Fruit fly (Drosophila melanogaster) whole organism, wandering third instar larva: ENCODE data around the gene mbo.

Experiments
- Abd-B ChIP-seq: fragments of >200 bp; optimal IDR thresholded peaks from 2 replicates; lab custom pipeline; 2017; ENCODE audit warnings: missing biosample characterization, missing genetic modification characterization
- CG32264 ChIP-seq: fragments of 200-800 bp; sonication (Bioruptor generic); optimal IDR thresholded peaks from 2 replicates; lab custom pipeline; 2016; ENCODE audit warnings: missing biosample characterization, missing genetic modification characterization
- CG9705 ChIP-seq: fragments of 200-800 bp; sonication (Bioruptor generic); optimal IDR thresholded peaks from 2 replicates; lab custom pipeline; 2018; ENCODE audit warnings: missing biosample characterization, mild to moderate bottlenecking, missing genetic modification characterization
- CrebA ChIP-seq: fragments of 200-800 bp; sonication (Bioruptor generic); optimal IDR thresholded peaks from 2 replicates; lab custom pipeline; 2016; ENCODE audit warnings: missing biosample characterization, mild to moderate bottlenecking, missing genetic modification characterization, borderline replicate concordance
- Dfd ChIP-seq: fragments of >200 bp; optimal IDR thresholded peaks from 2 replicates; lab custom pipeline; 2017; ENCODE audit warnings: missing biosample characterization, missing genetic modification characterization
- Dif ChIP-seq: fragments of 200-275, 200-300 bp; sonication (Bioruptor generic); optimal IDR thresholded peaks from 2 replicates; lab custom pipeline; 2018; ENCODE audit warnings: missing biosample characterization, missing genetic modification characterization; ENCODE audit not compliant: partially characterized antibody
- GATAd ChIP-seq: sonication (Bioruptor generic); optimal IDR thresholded peaks from 2 replicates; lab custom pipeline; 2016; ENCODE audit warnings: missing biosample characterization, missing genetic modification characterization
- HLH106 ChIP-seq: fragments of 200-800 bp; optimal IDR thresholded peaks from 3 replicates; lab custom pipeline; 2019; ENCODE audit warnings: missing biosample characterization, mild to moderate bottlenecking, missing genetic modification characterization, moderate library complexity
- Hnf4 ChIP-seq: fragments of 200-800 bp; sonication (Bioruptor generic); optimal IDR thresholded peaks from 2 replicates; lab custom pipeline; 2016; ENCODE audit warnings: missing biosample characterization, mild to moderate bottlenecking, missing genetic modification characterization
- Hr78 ChIP-seq: fragments of >200 bp; optimal IDR thresholded peaks from 2 replicates; lab custom pipeline; 2017; ENCODE audit warnings: missing biosample characterization, missing genetic modification characterization
- Hr83 ChIP-seq: fragments of 200-300 bp; sonication (Bioruptor generic); optimal IDR thresholded peaks from 2 replicates; lab custom pipeline; 2016; ENCODE audit warnings: missing biosample characterization, mild to moderate bottlenecking, missing genetic modification characterization, moderate library complexity; ENCODE audit not compliant: poor library complexity, severe bottlenecking
- Jra ChIP-seq: sonication (Bioruptor generic); optimal IDR thresholded peaks from 2 replicates; lab custom pipeline; 2016; ENCODE audit warnings: missing biosample characterization, missing genetic modification characterization
- OdsH ChIP-seq: fragments of 200-800 bp; sonication (Bioruptor generic); optimal IDR thresholded peaks from 2 replicates; lab custom pipeline; 2016; ENCODE audit warnings: missing biosample characterization, mild to moderate bottlenecking, missing genetic modification characterization
- Rel ChIP-seq, 2 experiments: fragments of 200-800 bp; sonication (Bioruptor generic) in 1 of 2; optimal IDR thresholded peaks; 2 replicates in 1 of 2; 3 replicates in 1 of 2; lab custom pipeline; 2016 to 2019; ENCODE audit warnings: mild to moderate bottlenecking in 2 of 2, missing biosample characterization in 2 of 2, missing genetic modification characterization in 2 of 2, moderate library complexity in 1 of 2
- Vsx2 ChIP-seq: fragments of 200-300, 225-300 bp; sonication (Bioruptor generic); optimal IDR thresholded peaks from 2 replicates; lab custom pipeline; 2018; ENCODE audit warnings: missing biosample characterization, missing genetic modification characterization; ENCODE audit not compliant: partially characterized antibody
- brk ChIP-seq: fragments of 200-800 bp; sonication (Bioruptor generic); optimal IDR thresholded peaks from 2 replicates; lab custom pipeline; 2016; ENCODE audit warnings: missing biosample characterization, mild to moderate bottlenecking, missing genetic modification characterization
- dl ChIP-seq, 2 experiments: fragments of 175-275, 200-275 bp in 1 of 2; fragments of 200-275 bp in 1 of 2; sonication (Bioruptor generic); optimal IDR thresholded peaks; lab custom pipeline; 2018; ENCODE audit warnings: mild to moderate bottlenecking in 2 of 2, missing biosample characterization in 2 of 2, missing genetic modification characterization in 2 of 2, moderate library complexity in 2 of 2; ENCODE audit not compliant: partially characterized antibody in 2 of 2, insufficient read depth in 1 of 2
- dmrt93B ChIP-seq: fragments of 200-800 bp; sonication (Bioruptor generic); optimal IDR thresholded peaks from 2 replicates; lab custom pipeline; 2018; ENCODE audit warnings: missing biosample characterization, mild to moderate bottlenecking, missing genetic modification characterization
- dsf ChIP-seq: sonication (Bioruptor generic); optimal IDR thresholded peaks from 2 replicates; lab custom pipeline; 2016; ENCODE audit warnings: missing biosample characterization, missing genetic modification characterization, borderline replicate concordance
- ey ChIP-seq: fragments of 200-800 bp; sonication (Bioruptor generic); optimal IDR thresholded peaks from 2 replicates; lab custom pipeline; 2016; ENCODE audit warnings: missing biosample characterization, missing genetic modification characterization
- foxo ChIP-seq, 2 experiments: fragments of 200-800 bp; sonication (Bioruptor generic); optimal IDR thresholded peaks; 2 replicates in 1 of 2; 3 replicates in 1 of 2; lab custom pipeline; 2016 to 2017; ENCODE audit warnings: missing biosample characterization in 2 of 2, missing genetic modification characterization in 2 of 2
- fru ChIP-seq: fragments of 200-800 bp; sonication (Bioruptor generic); optimal IDR thresholded peaks from 3 replicates; lab custom pipeline; 2016; ENCODE audit warnings: missing biosample characterization, mild to moderate bottlenecking, missing genetic modification characterization
- h ChIP-seq: fragments of 200-800 bp; sonication (Bioruptor generic); optimal IDR thresholded peaks from 3 replicates; lab custom pipeline; 2016; ENCODE audit warnings: missing biosample characterization, mild to moderate bottlenecking, missing genetic modification characterization
- jim ChIP-seq: fragments of 175-275, 200-325 bp; sonication (Bioruptor generic); optimal IDR thresholded peaks from 2 replicates; lab custom pipeline; 2016; ENCODE audit warnings: missing biosample characterization, mild to moderate bottlenecking, missing genetic modification characterization
- pan ChIP-seq: fragments of >200 bp; optimal IDR thresholded peaks from 2 replicates; lab custom pipeline; 2017
- psq ChIP-seq: fragments of 200-800 bp; sonication (Bioruptor generic); optimal IDR thresholded peaks from 3 replicates; lab custom pipeline; 2017; ENCODE audit warnings: missing biosample characterization, mild to moderate bottlenecking, missing genetic modification characterization, moderate library complexity
- sage ChIP-seq: fragments of 200-800 bp; sonication (Bioruptor generic); optimal IDR thresholded peaks from 2 replicates; lab custom pipeline; 2016; ENCODE audit warnings: missing biosample characterization, mild to moderate bottlenecking, missing genetic modification characterization
- sv ChIP-seq: fragments of 200-800 bp; sonication (Bioruptor generic); optimal IDR thresholded peaks from 3 replicates; lab custom pipeline; 2016; ENCODE audit warnings: missing biosample characterization, missing genetic modification characterization
- tai ChIP-seq: sonication (Bioruptor generic); optimal IDR thresholded peaks from 2 replicates; lab custom pipeline; 2016; ENCODE audit warnings: missing biosample characterization, missing genetic modification characterization
- usp ChIP-seq: fragments of >200 bp; optimal IDR thresholded peaks from 2 replicates; lab custom pipeline; 2017; ENCODE audit warnings: missing biosample characterization, missing genetic modification characterization
- woc ChIP-seq: sonication (Bioruptor generic); optimal IDR thresholded peaks from 2 replicates; lab custom pipeline; 2016; ENCODE audit warnings: missing biosample characterization, mild to moderate bottlenecking, missing genetic modification characterization

Gene mbo

DNA sequence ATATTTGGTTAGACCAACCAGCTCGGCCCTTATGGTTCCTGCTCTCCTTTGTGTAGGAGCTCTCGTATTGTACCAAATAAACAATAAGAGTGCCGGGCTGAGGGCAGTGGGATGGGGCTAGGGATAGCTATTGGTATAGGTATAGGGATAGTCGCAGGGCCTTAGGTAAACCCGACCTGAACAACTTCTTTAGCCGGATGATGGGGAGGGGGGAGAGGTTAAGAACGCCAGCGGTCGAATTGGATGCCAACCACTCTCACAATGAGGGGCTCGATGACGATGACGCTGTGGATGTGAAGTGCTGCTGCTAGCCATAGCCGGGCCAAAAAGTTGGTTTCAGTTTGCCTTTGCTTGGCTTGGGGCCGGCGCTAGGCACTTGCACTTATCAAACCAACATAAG is 31.5 kb downstream of the mbo start:
- TF ChIP-seq Hr78 (no peak), Hr83 (GFP tag; lab: Kevin White, UChicago) (no peak), dsf (GFP tag; lab: Kevin White, UChicago) (no peak), GATAd (GFP tag; lab: Kevin White, UChicago) (no peak), Rel (GFP tag; optimal IDR thresholded peaks at IDR 0.05; lab: Kevin White, UChicago) (no peak), Rel (tag; optimal IDR thresholded peaks at IDR 0.05; lab: Kevin White, UChicago) (no peak), Abd-B (GFP tag; lab: Kevin White, UChicago) (no peak), Jra (no peak), pan (no peak), CG9705 (GFP tag; lab: Kevin White, UChicago) (no peak), ey (GFP tag; lab: Kevin White, UChicago) (no peak), psq (no peak), tai (no peak), dl (GFP tag; optimal IDR thresholded peaks at IDR 0.05; lab: Kevin White, UChicago; ENCODE audit: insufficient read depth in 1 of 2, partially characterized antibody in 2 of 2) (no peak), CrebA (GFP tag; lab: Kevin White, UChicago) (no peak), foxo (GFP tag; optimal IDR thresholded peaks at IDR 0.05; lab: Kevin White, UChicago) (no peak), Vsx2 (GFP tag; lab: Kevin White, UChicago) (no peak)

- TF ChIP-seq CG32264 (GFP tag; lab: Kevin White, UChicago): no peak
- TF ChIP-seq Dif (GFP tag; lab: Kevin White, UChicago): no peak
- no peak for TF ChIP-seq Dfd (GFP tag; lab: Kevin White, UChicago)
- no peak for TF ChIP-seq OdsH (GFP tag; lab: Kevin White, UChicago)
- TF ChIP-seq dl (GFP tag; optimal IDR thresholded peaks at IDR 0.05; lab: Kevin White, UChicago; ENCODE audit: insufficient read depth in 1 of 2, partially characterized antibody in 2 of 2): no peak
- TF ChIP-seq HLH106 (tag; lab: Kevin White, UChicago): no peak
- TF ChIP-seq h (GFP tag; lab: Kevin White, UChicago): no peak
- no peak for TF ChIP-seq tai
These were observed 31.9 kb downstream of the mbo start for dm6 chr3R:12646926-12647325.

DNA sequence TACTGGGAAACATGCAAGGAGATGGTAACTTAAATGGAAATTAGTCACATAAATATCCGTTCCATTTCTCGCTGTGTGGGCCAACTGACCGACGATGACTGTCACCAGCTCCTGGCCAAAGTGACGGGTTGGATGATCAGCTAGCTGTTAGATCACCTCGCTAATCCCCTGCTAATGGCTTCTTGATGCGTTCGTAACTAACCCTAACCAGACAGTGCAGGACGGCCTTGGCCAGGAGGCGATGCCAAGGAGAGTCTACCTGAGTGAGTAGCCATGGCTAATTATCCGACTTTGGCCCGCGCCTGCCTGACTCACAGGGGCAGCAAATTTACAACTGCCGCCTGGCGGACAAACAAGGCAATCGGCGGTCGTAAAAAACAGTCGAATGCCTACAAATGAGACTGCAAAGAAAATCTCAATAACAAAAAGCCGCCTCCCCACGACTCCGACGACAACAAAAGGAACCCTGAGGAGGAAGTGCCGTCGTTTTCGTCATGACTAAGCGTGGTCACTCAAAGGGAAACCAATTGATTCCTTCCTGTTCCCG is 33.0 kb downstream of the mbo start:
- no peak for TF ChIP-seq woc (GFP tag; lab: Kevin White, UChicago)
- TF ChIP-seq Hr83 (GFP tag; lab: Kevin White, UChicago): no peak
- no peak for TF ChIP-seq CG9705 (GFP tag; lab: Kevin White, UChicago)
- TF ChIP-seq h (GFP tag; lab: Kevin White, UChicago): no peak
- no peak for TF ChIP-seq Vsx2 (GFP tag; lab: Kevin White, UChicago)
- no peak for TF ChIP-seq Hnf4 (GFP tag; lab: Kevin White, UChicago)
- no peak for TF ChIP-seq sage (GFP tag; lab: Kevin White, UChicago)
- TF ChIP-seq brk: no peak
- no peak for TF ChIP-seq Abd-B (GFP tag; lab: Kevin White, UChicago)
- no peak for TF ChIP-seq sv
- no peak for TF ChIP-seq usp (GFP tag; lab: Kevin White, UChicago)
- no peak for TF ChIP-seq dmrt93B (GFP tag; lab: Kevin White, UChicago)
- TF ChIP-seq GATAd (GFP tag; lab: Kevin White, UChicago): no peak
- TF ChIP-seq fru (GFP tag; lab: Kevin White, UChicago): no peak
- TF ChIP-seq dl (GFP tag; optimal IDR thresholded peaks at IDR 0.05; lab: Kevin White, UChicago; ENCODE audit: insufficient read depth in 1 of 2, partially characterized antibody in 2 of 2): no peak
- TF ChIP-seq ey (GFP tag; lab: Kevin White, UChicago): no peak
- no peak for TF ChIP-seq jim (GFP tag; lab: Kevin White, UChicago)

dm6 chr3R:12644621-12645310 is 34.1 kb downstream of the mbo start:
- TF ChIP-seq tai (no peak), woc (GFP tag; lab: Kevin White, UChicago) (no peak), HLH106 (tag; lab: Kevin White, UChicago) (peak; percentile 15)
